Fruit fly (Drosophila melanogaster): Measurements from ENCODE around the gene inaF-A.

The inaF-A gene

DNA sequence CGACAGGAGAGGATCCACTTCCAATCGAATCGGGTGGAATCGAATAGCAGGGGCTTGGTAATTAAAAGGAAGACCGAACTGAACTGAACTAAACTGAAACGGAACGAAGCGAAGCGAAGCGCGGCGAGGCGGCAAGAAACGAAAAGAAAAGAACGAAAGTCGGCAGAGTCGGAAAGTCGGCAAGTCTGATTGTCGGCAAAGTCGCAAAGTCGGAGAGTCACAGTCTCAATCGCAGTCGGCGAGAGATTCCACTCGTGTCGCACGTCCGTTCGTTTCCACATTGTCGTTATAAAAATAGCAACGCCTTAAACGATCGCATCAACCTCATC lies 37.8 kb downstream of the inaF-A start:
- TF ChIP-seq pfk (GFP tag; optimal IDR thresholded peaks at IDR 0.05) (peak; percentile 92), Trl (optimal IDR thresholded peaks at IDR 0.05) (peak in 1 of 2 experiments; percentile 18), Trl (GFP tag; optimal IDR thresholded peaks at IDR 0.05) (no peak), sens (GFP tag) (peak; percentile 44), Blimp-1 (GFP tag; optimal IDR thresholded peaks at IDR 0.05) (no peak), tap (tag; optimal IDR thresholded peaks at IDR 0.05) (no peak), Deaf1 (tag; optimal IDR thresholded peaks at IDR 0.05) (peak; percentile 88), CG9932 (GFP tag; IDR thresholded peaks at IDR 0.05) (no peak), lab (GFP tag; optimal IDR thresholded peaks at IDR 0.05) (no peak), CoRest (tag; optimal IDR thresholded peaks at IDR 0.05) (no peak), CG2199 (GFP tag; IDR thresholded peaks at IDR 0.05) (0 out of 3 replicates have a peak, but pooled peaks have one; percentile 54), bbx (GFP tag; IDR thresholded peaks at IDR 0.05; ENCODE audit: partially characterized antibody) (0 out of 2 replicates have a peak, but pooled peaks have one; percentile 16), tll (GFP tag; optimal IDR thresholded peaks at IDR 0.05) (peak in 1 of 2 experiments; percentile 4), hkb (optimal IDR thresholded peaks at IDR 0.05) (no peak), hkb (GFP tag; IDR thresholded peaks at IDR 0.05) (0 out of 2 replicates have a peak, but pooled peaks have one; percentile 12), CG10209 (GFP tag; optimal IDR thresholded peaks at IDR 0.05) (no peak), gcm (GFP tag; optimal IDR thresholded peaks at IDR 0.05) (no peak)

DNA sequence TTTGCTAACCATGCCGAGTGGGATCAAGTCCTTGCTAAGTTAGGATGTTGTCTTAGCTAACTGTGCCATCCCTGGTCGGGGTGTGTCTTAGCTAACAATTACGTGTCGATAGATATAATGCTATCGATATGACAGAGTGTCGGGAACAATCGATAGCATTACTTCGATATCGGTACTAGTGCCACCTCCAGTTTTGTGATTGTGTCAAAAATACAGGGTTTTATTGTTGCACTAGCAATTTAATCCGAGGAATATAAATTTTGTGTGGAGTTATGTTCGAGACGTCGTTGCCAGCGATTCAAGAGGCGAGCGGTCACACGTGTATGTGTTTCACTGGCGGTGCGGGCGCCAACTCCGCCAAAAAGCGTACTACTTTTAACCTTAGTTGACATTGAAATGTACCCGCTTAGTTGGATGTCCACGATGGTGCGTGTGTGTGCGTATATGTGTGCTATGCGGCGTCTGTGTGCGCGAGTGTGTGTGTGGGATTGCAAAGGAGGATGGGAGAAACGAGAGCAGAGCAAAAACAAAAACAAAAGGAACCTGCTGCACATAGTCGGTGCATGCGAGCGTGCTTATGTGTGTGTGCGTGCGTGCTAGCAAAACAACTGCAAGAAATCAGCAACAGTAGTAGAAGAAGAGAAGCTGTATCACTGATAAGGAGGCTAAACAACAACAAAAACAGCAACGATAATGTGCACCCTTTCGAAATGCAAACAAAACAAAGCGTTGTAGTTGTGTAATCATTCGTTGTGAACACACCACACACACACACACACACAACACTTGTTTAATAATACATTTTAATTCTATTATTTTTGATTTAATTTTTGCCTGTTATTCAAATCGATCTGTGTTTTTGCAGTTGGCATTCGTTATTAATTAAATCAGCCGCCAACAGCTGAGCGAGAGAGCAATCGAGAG lies 38.5 kb downstream of the inaF-A start, which contains the start of gene PhKgamma:
Gene PhKgamma (plus strand): TSS at position 179 of the 924 bp plus-strand sequence.
- peak; percentile 97 for TF ChIP-seq Bgb (GFP tag; IDR thresholded peaks at IDR 0.05; ENCODE audit: partially characterized antibody)
- TF ChIP-seq ttk (GFP tag; IDR thresholded peaks at IDR 0.05) = peak; percentile 36; the same call in 1 of the 2 replicates
- no peak for TF ChIP-seq eve (GFP tag; optimal IDR thresholded peaks at IDR 0.05)
- peak; percentile 98 for TF ChIP-seq pita (GFP tag; optimal IDR thresholded peaks at IDR 0.05)
- TF ChIP-seq CG18619 (GFP tag; optimal IDR thresholded peaks at IDR 0.05) = no peak
- peak in 1 of 2 experiments; percentile 6 for TF ChIP-seq Eip74EF (GFP tag; optimal IDR thresholded peaks at IDR 0.05)
- no peak for TF ChIP-seq CG4820 (GFP tag; optimal IDR thresholded peaks at IDR 0.05)
- no peak for TF ChIP-seq HLH3B (GFP tag; IDR thresholded peaks at IDR 0.05)
- TF ChIP-seq Rx (GFP tag; IDR thresholded peaks at IDR 0.05) = no peak
- no peak for TF ChIP-seq ap (GFP tag; IDR thresholded peaks at IDR 0.05)
- no peak for TF ChIP-seq Six4 (GFP tag; optimal IDR thresholded peaks at IDR 0.05)
- no peak for TF ChIP-seq tio (GFP tag; optimal IDR thresholded peaks at IDR 0.05)
- TF ChIP-seq repo (GFP tag; optimal IDR thresholded peaks at IDR 0.05) = no peak
- no peak for TF ChIP-seq MTF-1 (GFP tag; optimal IDR thresholded peaks at IDR 0.05; ENCODE audit: borderline replicate concordance)
- no peak for TF ChIP-seq H2.0 (GFP tag; IDR thresholded peaks at IDR 0.05)
- no peak for TF ChIP-seq ara (GFP tag; IDR thresholded peaks at IDR 0.05)
- no peak for TF ChIP-seq dimm (GFP tag; IDR thresholded peaks at IDR 0.05)
- TF ChIP-seq chinmo (GFP tag; IDR thresholded peaks at IDR 0.05; ENCODE audit: partially characterized antibody) = peak; percentile 94
- peak; percentile 59 for TF ChIP-seq CG8478 (optimal IDR thresholded peaks at IDR 0.05)
- TF ChIP-seq chif (GFP tag; optimal IDR thresholded peaks at IDR 0.05) = no peak
- no peak for TF ChIP-seq gt (GFP tag; IDR thresholded peaks at IDR 0.05)
- TF ChIP-seq ham (GFP tag; IDR thresholded peaks at IDR 0.05) = no peak
- peak; percentile 44 for TF ChIP-seq CG9797 (GFP tag; optimal IDR thresholded peaks at IDR 0.05)
- TF ChIP-seq disco-r (GFP tag; optimal IDR thresholded peaks at IDR 0.05) = no peak
- no peak for TF ChIP-seq CG17328 (GFP tag; IDR thresholded peaks at IDR 0.05)
- no peak for TF ChIP-seq fd102C (GFP tag; optimal IDR thresholded peaks at IDR 0.05)
- TF ChIP-seq Nf-YA (GFP tag; IDR thresholded peaks at IDR 0.05) = no peak
- peak; percentile 43 for TF ChIP-seq CG12299 (tag; optimal IDR thresholded peaks at IDR 0.05)
- TF ChIP-seq lov (optimal IDR thresholded peaks at IDR 0.05) = no peak
- TF ChIP-seq lov (GFP tag; IDR thresholded peaks at IDR 0.05) = no peak
- TF ChIP-seq jumu (GFP tag; optimal IDR thresholded peaks at IDR 0.05) = peak; percentile 45
- peak; percentile 91 for TF ChIP-seq Myb (GFP tag; optimal IDR thresholded peaks at IDR 0.05)
- TF ChIP-seq tll (GFP tag; optimal IDR thresholded peaks at IDR 0.05) = no peak

Measured in whole organism, embryonic.